Worm (Caenorhabditis elegans) whole organism, L1 larva: ENCODE data around the gene klc-1.

Source experiments
- C04F5.9 ChIP-seq: sonication (generic microtip); optimal IDR thresholded peaks from 2 replicates; lab custom pipeline; 2016; ENCODE audit warnings: missing genetic modification characterization, missing compliant biosample characterization
- C34B4.2 ChIP-seq: sonication (generic microtip); optimal IDR thresholded peaks from 2 replicates; lab custom pipeline; 2017; ENCODE audit warnings: mild to moderate bottlenecking, missing genetic modification characterization, missing compliant biosample characterization
- Y116A8C.19 ChIP-seq: sonication (generic microtip); optimal IDR thresholded peaks from 2 replicates; lab custom pipeline; 2016; ENCODE audit warnings: missing compliant biosample characterization, missing genetic modification characterization, borderline replicate concordance
- aha-1 ChIP-seq: fragments of 150-350 bp; optimal IDR thresholded peaks from 2 replicates; lab custom pipeline; 2014; ENCODE audit warnings: missing biosample characterization, missing genetic modification characterization
- alr-1 ChIP-seq: fragments of 200-800 bp; sonication (Bioruptor generic); optimal IDR thresholded peaks from 2 replicates; lab custom pipeline; 2018; ENCODE audit warnings: borderline replicate concordance, mild to moderate bottlenecking, missing genetic modification characterization, missing compliant biosample characterization
- ama-1 ChIP-seq: fragments of 150-350 bp; optimal IDR thresholded peaks from 2 replicates; lab custom pipeline; 2014
- dsc-1 ChIP-seq: sonication (generic microtip); optimal IDR thresholded peaks from 2 replicates; lab custom pipeline; 2016; ENCODE audit warnings: mild to moderate bottlenecking, missing genetic modification characterization, missing compliant biosample characterization
- efl-3 ChIP-seq: fragments of 200-800 bp; sonication (Bioruptor generic); optimal IDR thresholded peaks from 2 replicates; lab custom pipeline; 2018; ENCODE audit warnings: mild to moderate bottlenecking, missing genetic modification characterization, missing compliant biosample characterization
- elt-2 ChIP-seq: sonication (generic microtip); optimal IDR thresholded peaks from 2 replicates; lab custom pipeline; 2016; ENCODE audit warnings: missing genetic modification characterization, mild to moderate bottlenecking, inconsistent platforms, missing compliant biosample characterization, missing genetic modification reagents
- elt-3 ChIP-seq, 6 experiments: fragments of 150-350 bp in 1 of 6; sonication (generic microtip); optimal IDR thresholded peaks; 2 replicates each; lab custom pipeline; 2017 to 2018; ENCODE audit warnings: missing biosample characterization in 6 of 6, missing genetic modification characterization in 6 of 6, inconsistent platforms in 1 of 6
- ets-5 ChIP-seq: fragments of 200-800 bp; sonication (Bioruptor generic); IDR thresholded peaks from 2 replicates; pipeline ENCODE4 v1.3.6; 2022; ENCODE audit warnings: missing genetic modification characterization, missing compliant biosample characterization
- fkh-10 ChIP-seq: sonication (generic microtip); optimal IDR thresholded peaks from 2 replicates; lab custom pipeline; 2017; ENCODE audit warnings: missing biosample characterization, missing genetic modification reagents, missing genetic modification characterization
- fkh-4 ChIP-seq: sonication (generic microtip); optimal IDR thresholded peaks from 2 replicates; lab custom pipeline; 2016; ENCODE audit warnings: missing compliant biosample characterization, missing genetic modification characterization, borderline replicate concordance
- fkh-8 ChIP-seq: sonication (generic microtip); optimal IDR thresholded peaks from 2 replicates; lab custom pipeline; 2016; ENCODE audit warnings: mild to moderate bottlenecking, missing genetic modification characterization, missing compliant biosample characterization
- grh-1 ChIP-seq: fragments of 200-800 bp; sonication (Bioruptor generic); IDR thresholded peaks from 2 replicates; pipeline ENCODE4 v1.3.6; 2022; ENCODE audit warnings: missing genetic modification reagents, missing genetic modification characterization, missing compliant biosample characterization
- hlh-4 ChIP-seq: sonication (generic microtip); optimal IDR thresholded peaks from 2 replicates; lab custom pipeline; 2016; ENCODE audit warnings: mild to moderate bottlenecking, missing genetic modification characterization, missing compliant biosample characterization
- isw-1 ChIP-seq: fragments of 200-800 bp; sonication (Bioruptor generic); IDR thresholded peaks from 2 replicates; pipeline ENCODE4 v1.3.6; 2022; ENCODE audit warnings: missing genetic modification characterization, missing compliant biosample characterization
- lin-13 ChIP-seq: fragments of 150-350 bp; optimal IDR thresholded peaks from 2 replicates; lab custom pipeline; 2014; ENCODE audit warnings: missing biosample characterization, missing genetic modification reagents, missing genetic modification characterization
- lin-14 ChIP-seq: fragments of 200-800 bp; sonication (Bioruptor generic); optimal IDR thresholded peaks from 2 replicates; lab custom pipeline; 2018; ENCODE audit warnings: mild to moderate bottlenecking, missing genetic modification characterization, moderate library complexity, missing compliant biosample characterization
- lin-39 ChIP-seq: fragments of 150-350 bp; optimal IDR thresholded peaks from 2 replicates; lab custom pipeline; 2014; ENCODE audit warnings: missing biosample characterization, missing genetic modification reagents, missing genetic modification characterization
- lir-3 ChIP-seq: sonication (generic microtip); optimal IDR thresholded peaks from 2 replicates; lab custom pipeline; 2016; ENCODE audit warnings: mild to moderate bottlenecking, missing genetic modification characterization, moderate library complexity, missing compliant biosample characterization; ENCODE audit not compliant: poor library complexity
- lsy-2 ChIP-seq, 2 experiments: fragments of 150-350 bp; optimal IDR thresholded peaks; 2 replicates each; lab custom pipeline; 2014; ENCODE audit warnings: missing biosample characterization in 2 of 2, missing genetic modification characterization in 2 of 2
- mab-9 ChIP-seq: fragments of 200-800 bp; sonication (Bioruptor generic); IDR thresholded peaks from 2 replicates; pipeline ENCODE4 v1.3.6; 2022; ENCODE audit warnings: missing genetic modification reagents, missing genetic modification characterization, missing compliant biosample characterization
- mdl-1 ChIP-seq, 2 experiments: fragments of 150-350 bp; optimal IDR thresholded peaks; 2 replicates each; lab custom pipeline; 2014 to 2017; ENCODE audit warnings: missing biosample characterization in 2 of 2, missing genetic modification characterization in 2 of 2, inconsistent platforms in 1 of 2
- mep-1 ChIP-seq: fragments of 150-350 bp; optimal IDR thresholded peaks from 2 replicates; lab custom pipeline; 2014; ENCODE audit warnings: missing biosample characterization, missing genetic modification characterization
- nhr-11 ChIP-seq: fragments of 150-350 bp; optimal IDR thresholded peaks from 2 replicates; lab custom pipeline; 2014; ENCODE audit warnings: missing biosample characterization, missing genetic modification characterization
- nhr-12 ChIP-seq: sonication (generic microtip); optimal IDR thresholded peaks from 2 replicates; lab custom pipeline; 2017; ENCODE audit warnings: missing biosample characterization, missing genetic modification characterization
- nhr-19 ChIP-seq: fragments of 200-800 bp; sonication (Bioruptor generic); conservative IDR thresholded peaks from 2 replicates; pipeline ENCODE4 v1.3.6; 2022; ENCODE audit warnings: missing genetic modification characterization, missing compliant biosample characterization
- nhr-237 ChIP-seq: fragments of 150-350 bp; optimal IDR thresholded peaks from 2 replicates; lab custom pipeline; 2014; ENCODE audit warnings: missing biosample characterization, missing genetic modification characterization
- nhr-76 ChIP-seq: sonication (generic microtip); optimal IDR thresholded peaks from 2 replicates; lab custom pipeline; 2017; ENCODE audit warnings: missing biosample characterization, missing genetic modification characterization
- nhr-77 ChIP-seq: fragments of 150-350 bp; optimal IDR thresholded peaks from 2 replicates; lab custom pipeline; 2014; ENCODE audit warnings: missing biosample characterization, missing genetic modification characterization
- nhr-84 ChIP-seq: sonication (generic microtip); optimal IDR thresholded peaks from 2 replicates; lab custom pipeline; 2017; ENCODE audit warnings: missing biosample characterization, missing genetic modification characterization
- nhr-90 ChIP-seq: sonication (generic microtip); optimal IDR thresholded peaks from 2 replicates; lab custom pipeline; 2016; ENCODE audit warnings: mild to moderate bottlenecking, missing genetic modification characterization, missing compliant biosample characterization; ENCODE audit not compliant: poor library complexity
- pqm-1 ChIP-seq: sonication (generic microtip); optimal IDR thresholded peaks from 3 replicates; lab custom pipeline; 2017; ENCODE audit warnings: missing biosample characterization, missing genetic modification characterization
- rnt-1 ChIP-seq: sonication (generic microtip); optimal IDR thresholded peaks from 2 replicates; lab custom pipeline; 2016; ENCODE audit warnings: mild to moderate bottlenecking, missing genetic modification characterization, moderate library complexity, missing compliant biosample characterization
- skn-1 ChIP-seq: fragments of 150-350 bp; optimal IDR thresholded peaks from 2 replicates; lab custom pipeline; 2014; ENCODE audit warnings: missing biosample characterization, missing genetic modification characterization
- sup-37 ChIP-seq: fragments of 200-800 bp; sonication (Bioruptor generic); optimal IDR thresholded peaks from 2 replicates; lab custom pipeline; 2018; ENCODE audit warnings: mild to moderate bottlenecking, missing genetic modification characterization, missing compliant biosample characterization
- tbx-2 ChIP-seq: sonication (generic microtip); optimal IDR thresholded peaks from 2 replicates; lab custom pipeline; 2016; ENCODE audit warnings: missing genetic modification characterization, missing compliant biosample characterization
- unc-130 ChIP-seq: fragments of 150-350 bp; optimal IDR thresholded peaks from 2 replicates; lab custom pipeline; 2017; ENCODE audit warnings: missing biosample characterization, missing genetic modification characterization, inconsistent platforms
- vab-15 ChIP-seq: sonication (generic microtip); optimal IDR thresholded peaks from 2 replicates; lab custom pipeline; 2017; ENCODE audit warnings: missing genotype, mild to moderate bottlenecking, missing genetic modification characterization, missing compliant biosample characterization
- zag-1 ChIP-seq: fragments of 150-350 bp; optimal IDR thresholded peaks from 2 replicates; lab custom pipeline; 2014; ENCODE audit warnings: missing biosample characterization, missing genetic modification characterization
- zip-4 ChIP-seq: fragments of 200-800 bp; sonication (Bioruptor generic); optimal IDR thresholded peaks from 2 replicates; lab custom pipeline; 2018; ENCODE audit warnings: mild to moderate bottlenecking, missing genetic modification characterization, moderate library complexity, missing compliant biosample characterization
- ztf-11 ChIP-seq, 2 experiments: sonication (generic microtip); optimal IDR thresholded peaks; 2 replicates each; lab custom pipeline; 2016 to 2017; ENCODE audit warnings: missing genetic modification characterization in 2 of 2, missing biosample characterization in 1 of 2, missing compliant biosample characterization in 1 of 2
- ztf-4 ChIP-seq: fragments of 150-350 bp; optimal IDR thresholded peaks from 2 replicates; lab custom pipeline; 2014; ENCODE audit warnings: missing biosample characterization, missing genetic modification characterization

Gene klc-1

DNA sequence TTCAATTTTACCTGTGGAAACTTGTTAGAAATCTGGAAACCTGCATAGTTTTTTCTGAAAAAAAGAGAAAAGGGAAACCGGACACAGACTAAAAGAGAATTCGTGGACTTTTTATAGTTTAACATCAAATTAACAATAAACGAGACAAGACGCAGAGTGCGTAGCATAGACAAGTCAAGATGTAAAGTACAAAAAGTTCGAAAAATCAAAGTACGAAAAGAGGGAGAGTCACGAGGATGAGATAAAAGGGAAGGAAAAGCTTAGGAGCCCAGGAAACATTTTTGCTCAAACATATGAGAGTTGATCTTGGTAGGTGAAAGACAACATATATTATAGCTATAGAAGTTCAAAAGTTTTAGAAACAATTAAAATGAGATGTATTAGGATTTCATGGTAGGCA lies 14.3 kb downstream of the klc-1 start, which contains the start of gene M7.12 (continued):
- TF ChIP-seq dsc-1 (peak; percentile 54), lir-3 (tag; lab: Kevin White, UChicago) (no peak), grh-1 (GFP tag; lab: Robert Waterston, UW) (no peak), ztf-4 (tag; lab: Kevin White, UChicago) (no peak), elt-2 (tag; lab: Kevin White, UChicago) (no peak), ztf-11 (tag; optimal IDR thresholded peaks at IDR 0.05; lab: Kevin White, UChicago) (no peak), nhr-90 (tag; lab: Kevin White, UChicago) (no peak), skn-1 (tag; lab: Kevin White, UChicago) (no peak), fkh-4 (tag; lab: Kevin White, UChicago) (no peak), zip-4 (no peak), nhr-11 (tag; lab: Kevin White, UChicago) (no peak), C34B4.2 (no peak), fkh-10 (GFP tag; lab: Kevin White, UChicago) (no peak), unc-130 (tag; lab: Kevin White, UChicago) (no peak), alr-1 (tag; lab: Kevin White, UChicago) (no peak), nhr-12 (tag; lab: Kevin White, UChicago) (no peak), nhr-19 (GFP tag; lab: Robert Waterston, UW) (peak; percentile 53), efl-3 (no peak), nhr-77 (tag; lab: Kevin White, UChicago) (no peak), nhr-237 (no peak), nhr-84 (no peak), lin-39 (tag; lab: Kevin White, UChicago) (no peak), zag-1 (no peak), mdl-1 (tag; optimal IDR thresholded peaks at IDR 0.05; lab: Kevin White, UChicago) (no peak), hlh-4 (tag; lab: Kevin White, UChicago) (no peak), Y116A8C.19 (no peak), ets-5 (GFP tag; lab: Robert Waterston, UW) (no peak), pqm-1 (tag; lab: Kevin White, UChicago) (no peak), sup-37 (GFP tag; lab: Kevin White, UChicago) (no peak), tbx-2 (tag; lab: Kevin White, UChicago) (no peak), C04F5.9 (tag; lab: Kevin White, UChicago) (no peak), rnt-1 (tag; lab: Kevin White, UChicago) (peak; percentile 41), mep-1 (tag; lab: Kevin White, UChicago) (peak; percentile 10), lin-14 (GFP tag; lab: Kevin White, UChicago) (peak; percentile 63), mab-9 (GFP tag; lab: Robert Waterston, UW) (no peak), aha-1 (no peak)
- TF ChIP-seq, all 84 proteins: peak for 14

DNA sequence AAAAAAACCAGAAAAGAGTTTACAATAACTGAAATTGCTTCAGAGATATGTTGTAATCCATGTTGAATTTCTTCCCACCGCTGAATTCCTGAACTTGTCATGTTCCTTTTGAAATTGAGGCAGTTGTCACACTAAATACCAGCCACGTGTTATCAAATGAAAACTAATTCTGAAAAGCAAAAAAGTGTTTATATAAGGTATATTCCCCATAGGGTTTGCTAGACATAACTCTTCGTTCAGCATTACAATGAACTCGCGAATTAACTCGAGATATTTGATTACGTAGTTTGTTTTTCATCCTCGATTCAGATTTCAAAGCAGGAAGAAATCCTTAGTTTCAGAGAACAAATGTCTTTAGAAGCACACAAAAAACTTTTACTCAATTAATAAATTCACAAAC lies 16.7 kb downstream of the klc-1 start, which contains the start of gene str-3:
Gene str-3, minus strand, starts transcription at position 101 of the 400 bp plus-strand sequence.
- TF ChIP-seq ets-5 (GFP tag; lab: Robert Waterston, UW), result no peak
- TF ChIP-seq rnt-1 (tag; lab: Kevin White, UChicago), result no peak
- TF ChIP-seq isw-1 (GFP tag; lab: Robert Waterston, UW), result no peak
- no peak for TF ChIP-seq lsy-2 (tag; optimal IDR thresholded peaks at IDR 0.05; lab: Kevin White, UChicago)
- TF ChIP-seq nhr-237, result no peak
- TF ChIP-seq lin-14 (GFP tag; lab: Kevin White, UChicago), result no peak
- no peak for TF ChIP-seq mep-1 (tag; lab: Kevin White, UChicago)
- no peak for TF ChIP-seq lin-13 (GFP tag; lab: Kevin White, UChicago)
- no peak for TF ChIP-seq ztf-4 (tag; lab: Kevin White, UChicago)
- no peak for TF ChIP-seq nhr-19 (GFP tag; lab: Robert Waterston, UW)
- no peak for TF ChIP-seq nhr-84
- no peak for TF ChIP-seq elt-3 (tag; optimal IDR thresholded peaks at IDR 0.05; lab: Kevin White, UChicago)
- no peak for TF ChIP-seq ama-1 (lab: Kevin White, UChicago)
- TF ChIP-seq fkh-8 (tag; lab: Kevin White, UChicago), result no peak
- TF ChIP-seq fkh-10 (GFP tag; lab: Kevin White, UChicago), result no peak
- no peak for TF ChIP-seq nhr-76 (tag; lab: Kevin White, UChicago)
- no peak for TF ChIP-seq vab-15 (tag; lab: Kevin White, UChicago)
- TF ChIP-seq dsc-1, result no peak
- no peak for TF ChIP-seq ztf-11 (tag; optimal IDR thresholded peaks at IDR 0.05; lab: Kevin White, UChicago)
- TF ChIP-seq C04F5.9 (tag; lab: Kevin White, UChicago), result no peak
